Worm (Caenorhabditis elegans) whole organism, L2 larva: ENCODE measurements around the gene C13F10.6.

ENCODE experiments used
- elt-3 ChIP-seq: sonication (generic microtip); optimal IDR thresholded peaks from 2 replicates; lab custom pipeline; 2017; ENCODE audit warnings: missing biosample characterization, missing genetic modification characterization
- lsy-2 ChIP-seq, 2 experiments: fragments of 150-350 bp in 1 of 2; sonication (generic microtip) in 1 of 2; optimal IDR thresholded peaks; 2 replicates each; lab custom pipeline; 2014 to 2017; ENCODE audit warnings: missing biosample characterization in 2 of 2, missing genetic modification characterization in 2 of 2
- nhr-11 ChIP-seq: fragments of 150-350 bp; optimal IDR thresholded peaks from 2 replicates; lab custom pipeline; 2014; ENCODE audit warnings: missing biosample characterization, missing genetic modification characterization
- nhr-77 ChIP-seq: fragments of 150-350 bp; optimal IDR thresholded peaks from 2 replicates; lab custom pipeline; 2014; ENCODE audit warnings: missing biosample characterization, missing genetic modification characterization
- unc-62 ChIP-seq: fragments of 150-350 bp; optimal IDR thresholded peaks from 2 replicates; lab custom pipeline; 2014; ENCODE audit warnings: missing biosample characterization, missing genetic modification reagents, missing genetic modification characterization
- ztf-11 ChIP-seq: sonication (generic microtip); optimal IDR thresholded peaks from 2 replicates; lab custom pipeline; 2017; ENCODE audit warnings: missing biosample characterization, missing genetic modification characterization

DNA sequence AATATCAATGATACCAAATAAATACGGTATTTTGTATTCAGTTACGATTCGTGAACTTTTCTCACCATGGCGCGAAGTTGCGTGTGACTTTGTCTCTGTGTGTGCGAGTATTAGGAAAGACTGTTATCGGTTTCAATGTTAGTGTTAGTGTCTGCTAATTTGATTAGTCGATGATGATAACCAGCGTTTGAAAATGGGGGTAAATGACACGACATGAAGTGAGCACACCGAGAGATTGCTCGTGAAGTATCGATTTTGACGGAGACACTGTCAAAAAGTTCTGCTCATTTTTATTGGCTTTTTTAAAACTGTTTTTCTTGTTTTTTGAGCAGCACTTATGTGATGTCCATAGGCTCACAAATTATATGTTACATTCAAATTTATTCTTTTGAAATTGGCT lies 22.4 kb downstream of the C13F10.6 start:
- TF ChIP-seq nhr-77 (tag; lab: Kevin White, UChicago) (no peak), nhr-11 (tag; lab: Kevin White, UChicago) (no peak), lsy-2 (tag; optimal IDR thresholded peaks at IDR 0.05; lab: Kevin White, UChicago) (no peak), elt-3 (tag; lab: Kevin White, UChicago) (no peak), ztf-11 (tag; lab: Kevin White, UChicago) (no peak), unc-62 (GFP tag; lab: Kevin White, UChicago) (no peak)
